Worm (Caenorhabditis elegans) whole organism, L1 larva: ENCODE results near the gene T19C3.6.
A peak's percentile ranks its signal among the peaks of the same experiment; 100 is the strongest.

Experiments
- C04F5.9 ChIP-seq: sonication (generic microtip); optimal IDR thresholded peaks from 2 replicates; lab custom pipeline; 2016; ENCODE audit warnings: missing genetic modification characterization, missing compliant biosample characterization
- F16B12.6 ChIP-seq: fragments of 150-350 bp; optimal IDR thresholded peaks from 2 replicates; lab custom pipeline; 2014; ENCODE audit warnings: missing biosample characterization, missing genetic modification characterization
- aha-1 ChIP-seq: fragments of 150-350 bp; optimal IDR thresholded peaks from 2 replicates; lab custom pipeline; 2014; ENCODE audit warnings: missing biosample characterization, missing genetic modification characterization
- aly-2 ChIP-seq: fragments of 150-350 bp; optimal IDR thresholded peaks from 2 replicates; lab custom pipeline; 2014; ENCODE audit warnings: missing biosample characterization, missing genetic modification characterization
- blmp-1 ChIP-seq: fragments of 150-350 bp; optimal IDR thresholded peaks from 2 replicates; lab custom pipeline; 2014; ENCODE audit warnings: missing biosample characterization, missing genetic modification characterization
- ceh-82 ChIP-seq, 3 experiments: fragments of 150-350 bp in 1 of 3; sonication (generic microtip) in 2 of 3; optimal IDR thresholded peaks; 2 replicates each; lab custom pipeline; 2014 to 2017; ENCODE audit warnings: missing biosample characterization in 3 of 3, missing genetic modification characterization in 3 of 3
- ceh-88 ChIP-seq: fragments of 200-800 bp; sonication (Bioruptor generic); IDR thresholded peaks from 2 replicates; pipeline ENCODE4 v1.3.6; 2022; ENCODE audit warnings: missing genetic modification characterization, missing compliant biosample characterization
- dpl-1 ChIP-seq, 3 experiments: fragments of 150-350 bp in 2 of 3; sonication (generic microtip) in 1 of 3; optimal IDR thresholded peaks; 2 replicates each; lab custom pipeline; 2014 to 2017; ENCODE audit warnings: missing biosample characterization in 3 of 3, missing genetic modification characterization in 3 of 3, missing genetic modification reagents in 3 of 3
- efl-1 ChIP-seq, 4 experiments: fragments of 150-350 bp; optimal IDR thresholded peaks in 3 of 4; peaks in 1 of 4; 1 replicate in 1 of 4; 2 replicates in 3 of 4; lab custom pipeline; 2014; ENCODE audit warnings: missing biosample characterization in 2 of 4, missing genetic modification characterization in 2 of 4, missing genetic modification reagents in 2 of 4
- elt-2 ChIP-seq: sonication (generic microtip); optimal IDR thresholded peaks from 2 replicates; lab custom pipeline; 2016; ENCODE audit warnings: missing genetic modification characterization, mild to moderate bottlenecking, inconsistent platforms, missing compliant biosample characterization, missing genetic modification reagents
- elt-3 ChIP-seq, 6 experiments: fragments of 150-350 bp in 1 of 6; sonication (generic microtip); optimal IDR thresholded peaks; 2 replicates each; lab custom pipeline; 2017 to 2018; ENCODE audit warnings: missing biosample characterization in 6 of 6, missing genetic modification characterization in 6 of 6, inconsistent platforms in 1 of 6
- ets-5 ChIP-seq: fragments of 200-800 bp; sonication (Bioruptor generic); IDR thresholded peaks from 2 replicates; pipeline ENCODE4 v1.3.6; 2022; ENCODE audit warnings: missing genetic modification characterization, missing compliant biosample characterization
- fkh-10 ChIP-seq: sonication (generic microtip); optimal IDR thresholded peaks from 2 replicates; lab custom pipeline; 2017; ENCODE audit warnings: missing biosample characterization, missing genetic modification reagents, missing genetic modification characterization
- hlh-4 ChIP-seq: sonication (generic microtip); optimal IDR thresholded peaks from 2 replicates; lab custom pipeline; 2016; ENCODE audit warnings: mild to moderate bottlenecking, missing genetic modification characterization, missing compliant biosample characterization
- irx-1 ChIP-seq: sonication (generic microtip); optimal IDR thresholded peaks from 2 replicates; lab custom pipeline; 2016; ENCODE audit warnings: missing genetic modification characterization, missing compliant biosample characterization
- isw-1 ChIP-seq: fragments of 200-800 bp; sonication (Bioruptor generic); IDR thresholded peaks from 2 replicates; pipeline ENCODE4 v1.3.6; 2022; ENCODE audit warnings: missing genetic modification characterization, missing compliant biosample characterization
- jun-1 ChIP-seq: fragments of 150-350 bp; optimal IDR thresholded peaks from 2 replicates; lab custom pipeline; 2014; ENCODE audit warnings: missing biosample characterization, missing genetic modification reagents, missing genetic modification characterization
- lin-14 ChIP-seq: fragments of 200-800 bp; sonication (Bioruptor generic); optimal IDR thresholded peaks from 2 replicates; lab custom pipeline; 2018; ENCODE audit warnings: mild to moderate bottlenecking, missing genetic modification characterization, moderate library complexity, missing compliant biosample characterization
- lin-35 ChIP-seq, 2 experiments: fragments of 150-350 bp; optimal IDR thresholded peaks; 2 replicates each; lab custom pipeline; 2014; ENCODE audit warnings: missing biosample characterization in 2 of 2, missing genetic modification characterization in 2 of 2, missing genetic modification reagents in 2 of 2
- lin-39 ChIP-seq: fragments of 150-350 bp; optimal IDR thresholded peaks from 2 replicates; lab custom pipeline; 2014; ENCODE audit warnings: missing biosample characterization, missing genetic modification reagents, missing genetic modification characterization
- mdl-1 ChIP-seq, 2 experiments: fragments of 150-350 bp; optimal IDR thresholded peaks; 2 replicates each; lab custom pipeline; 2014 to 2017; ENCODE audit warnings: missing biosample characterization in 2 of 2, missing genetic modification characterization in 2 of 2, inconsistent platforms in 1 of 2
- mep-1 ChIP-seq: fragments of 150-350 bp; optimal IDR thresholded peaks from 2 replicates; lab custom pipeline; 2014; ENCODE audit warnings: missing biosample characterization, missing genetic modification characterization
- nhr-12 ChIP-seq: sonication (generic microtip); optimal IDR thresholded peaks from 2 replicates; lab custom pipeline; 2017; ENCODE audit warnings: missing biosample characterization, missing genetic modification characterization
- nhr-19 ChIP-seq: fragments of 200-800 bp; sonication (Bioruptor generic); conservative IDR thresholded peaks from 2 replicates; pipeline ENCODE4 v1.3.6; 2022; ENCODE audit warnings: missing genetic modification characterization, missing compliant biosample characterization
- nhr-20 ChIP-seq: sonication (generic microtip); optimal IDR thresholded peaks from 2 replicates; lab custom pipeline; 2016; ENCODE audit warnings: mild to moderate bottlenecking, missing genetic modification characterization, missing compliant biosample characterization
- nhr-237 ChIP-seq: fragments of 150-350 bp; optimal IDR thresholded peaks from 2 replicates; lab custom pipeline; 2014; ENCODE audit warnings: missing biosample characterization, missing genetic modification characterization
- nhr-71 ChIP-seq: sonication (generic microtip); optimal IDR thresholded peaks from 2 replicates; lab custom pipeline; 2016; ENCODE audit warnings: mild to moderate bottlenecking, missing genetic modification characterization, moderate library complexity, missing compliant biosample characterization
- nhr-85 ChIP-seq: sonication (generic microtip); peaks from one replicate; lab custom pipeline; 2016; ENCODE audit warnings: missing genetic modification characterization, inconsistent platforms, missing compliant biosample characterization
- nhr-90 ChIP-seq: sonication (generic microtip); optimal IDR thresholded peaks from 2 replicates; lab custom pipeline; 2016; ENCODE audit warnings: mild to moderate bottlenecking, missing genetic modification characterization, missing compliant biosample characterization; ENCODE audit not compliant: poor library complexity
- pax-3 ChIP-seq: fragments of 200-800 bp; sonication (Bioruptor generic); optimal IDR thresholded peaks from 2 replicates; lab custom pipeline; 2018; ENCODE audit warnings: mild to moderate bottlenecking, missing genetic modification characterization, moderate library complexity, missing compliant biosample characterization
- skn-1 ChIP-seq: fragments of 150-350 bp; optimal IDR thresholded peaks from 2 replicates; lab custom pipeline; 2014; ENCODE audit warnings: missing biosample characterization, missing genetic modification characterization
- snpc-4 ChIP-seq: fragments of 150-350 bp; optimal IDR thresholded peaks from 2 replicates; lab custom pipeline; 2014; ENCODE audit warnings: missing biosample characterization, missing genetic modification characterization
- snu-23 ChIP-seq: sonication (generic microtip); optimal IDR thresholded peaks from 2 replicates; lab custom pipeline; 2016; ENCODE audit warnings: missing genetic modification characterization, missing compliant biosample characterization
- sup-37 ChIP-seq: fragments of 200-800 bp; sonication (Bioruptor generic); optimal IDR thresholded peaks from 2 replicates; lab custom pipeline; 2018; ENCODE audit warnings: mild to moderate bottlenecking, missing genetic modification characterization, missing compliant biosample characterization
- swsn-7 ChIP-seq: sonication (generic microtip); optimal IDR thresholded peaks from 2 replicates; lab custom pipeline; 2016; ENCODE audit warnings: missing genetic modification characterization, missing compliant biosample characterization
- tbx-2 ChIP-seq: sonication (generic microtip); optimal IDR thresholded peaks from 2 replicates; lab custom pipeline; 2016; ENCODE audit warnings: missing genetic modification characterization, missing compliant biosample characterization
- unc-30 ChIP-seq: sonication (generic microtip); optimal IDR thresholded peaks from 2 replicates; lab custom pipeline; 2017; ENCODE audit warnings: missing biosample characterization, missing genetic modification characterization
- unc-98 ChIP-seq: fragments of 200-800 bp; sonication (Bioruptor generic); IDR thresholded peaks from 2 replicates; pipeline ENCODE4 v1.3.6; 2022; ENCODE audit warnings: missing genetic modification characterization, missing compliant biosample characterization
- xbp-1 ChIP-seq: sonication (generic microtip); optimal IDR thresholded peaks from 2 replicates; lab custom pipeline; 2016; ENCODE audit warnings: missing genetic modification characterization, missing compliant biosample characterization

Gene T19C3.6

DNA sequence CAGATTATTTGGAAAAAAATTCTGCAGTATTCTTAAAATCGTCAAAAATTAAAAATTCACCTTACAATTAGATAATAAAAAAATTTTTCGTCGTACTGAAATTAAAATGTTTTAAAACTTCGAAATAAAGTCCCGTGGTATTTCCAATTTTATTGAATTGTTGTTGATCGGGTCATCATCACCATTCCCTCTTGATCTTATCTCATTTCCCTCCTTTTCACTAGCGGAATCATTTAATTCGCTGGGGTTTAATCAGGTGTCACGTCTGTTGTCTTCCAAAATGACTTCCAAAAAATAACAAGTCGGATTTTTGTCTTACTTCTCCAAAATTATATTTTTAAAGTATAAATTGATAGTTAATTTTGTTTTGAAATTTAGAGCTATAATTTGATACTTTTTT, 25.3 kb upstream of the T19C3.6 start:
- TF ChIP-seq irx-1 (no peak), lin-14 (GFP tag; lab: Kevin White, UChicago) (peak; percentile 45), mep-1 (tag; lab: Kevin White, UChicago) (peak; percentile 15), tbx-2 (tag; lab: Kevin White, UChicago) (no peak), nhr-19 (GFP tag; lab: Robert Waterston, UW) (no peak), fkh-10 (no peak), snu-23 (GFP tag; lab: Kevin White, UChicago) (peak; percentile 9), elt-3 (tag; optimal IDR thresholded peaks at IDR 0.05; lab: Kevin White, UChicago) (peak in 1 of 6 experiments; percentile 60), nhr-20 (tag; lab: Kevin White, UChicago) (peak; percentile 4), unc-98 (GFP tag; lab: Robert Waterston, UW) (no peak), blmp-1 (peak; percentile 85), nhr-85 (tag; lab: Kevin White, UChicago) (peak; percentile 77)

DNA sequence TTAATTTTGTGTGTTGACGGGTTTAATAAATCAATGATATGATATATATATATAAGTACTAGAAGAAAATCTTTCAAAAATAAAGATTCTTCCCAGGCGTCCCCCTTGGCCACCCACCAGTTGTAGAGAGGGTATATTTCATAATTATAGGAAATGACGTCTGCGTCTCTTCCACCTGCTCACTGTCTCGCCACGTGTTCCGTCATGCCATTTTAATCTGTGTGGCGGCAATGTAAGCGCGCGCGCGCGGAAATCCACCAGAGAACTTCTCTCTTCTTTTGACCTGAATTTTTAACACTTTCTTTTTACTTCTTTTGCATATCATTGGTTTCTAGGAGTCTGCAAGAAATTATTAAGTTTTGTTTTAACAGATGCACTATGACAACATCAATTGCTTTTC, 23.0 kb upstream of the T19C3.6 start:
- TF ChIP-seq efl-1 (optimal IDR thresholded peaks at IDR 0.05; lab: Kevin White, UChicago) (no peak), efl-1 (GFP tag; optimal IDR thresholded peaks at IDR 0.05 in 1 of 2; lab: Kevin White, UChicago) (peak in 1 of 2 experiments; percentile 28), skn-1 (tag; lab: Kevin White, UChicago) (peak; percentile 21), ets-5 (GFP tag; lab: Robert Waterston, UW) (no peak), blmp-1 (peak; percentile 68), aly-2 (tag; lab: Kevin White, UChicago) (no peak)

DNA sequence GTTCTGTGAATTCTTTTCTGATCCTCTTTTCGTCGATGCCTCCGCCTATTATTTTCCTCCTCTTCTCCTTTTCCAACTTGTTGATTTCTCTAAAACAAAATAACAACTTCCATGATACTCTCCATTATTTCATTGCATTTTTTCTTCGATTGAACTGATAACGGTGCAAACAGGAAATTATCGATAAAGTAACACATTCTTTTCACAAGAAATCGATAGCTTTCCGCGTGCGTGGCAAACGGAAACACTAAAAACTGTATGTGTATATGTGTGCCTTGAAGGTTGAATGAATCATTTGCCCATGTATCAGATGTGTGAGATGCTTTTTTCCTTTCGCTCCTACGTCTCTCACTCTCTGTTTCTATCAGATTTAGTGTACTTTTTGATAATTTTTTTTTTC, 20.3 kb upstream of the T19C3.6 start:
- TF ChIP-seq hlh-4 (tag; lab: Kevin White, UChicago) (no peak), unc-98 (GFP tag; lab: Robert Waterston, UW) (no peak), elt-2 (tag; lab: Kevin White, UChicago) (peak; percentile 44), lin-14 (GFP tag; lab: Kevin White, UChicago) (peak; percentile 42), snpc-4 (tag; lab: Kevin White, UChicago) (no peak), nhr-85 (tag; lab: Kevin White, UChicago) (peak; percentile 43), nhr-90 (peak; percentile 2), efl-1 (optimal IDR thresholded peaks at IDR 0.05; lab: Kevin White, UChicago) (no peak), efl-1 (GFP tag; optimal IDR thresholded peaks at IDR 0.05 in 1 of 2; lab: Kevin White, UChicago) (peak in 1 of 2 experiments; percentile 3), lin-35 (GFP tag; optimal IDR thresholded peaks at IDR 0.05; lab: Kevin White, UChicago) (peak in 1 of 2 experiments; percentile 15)

DNA sequence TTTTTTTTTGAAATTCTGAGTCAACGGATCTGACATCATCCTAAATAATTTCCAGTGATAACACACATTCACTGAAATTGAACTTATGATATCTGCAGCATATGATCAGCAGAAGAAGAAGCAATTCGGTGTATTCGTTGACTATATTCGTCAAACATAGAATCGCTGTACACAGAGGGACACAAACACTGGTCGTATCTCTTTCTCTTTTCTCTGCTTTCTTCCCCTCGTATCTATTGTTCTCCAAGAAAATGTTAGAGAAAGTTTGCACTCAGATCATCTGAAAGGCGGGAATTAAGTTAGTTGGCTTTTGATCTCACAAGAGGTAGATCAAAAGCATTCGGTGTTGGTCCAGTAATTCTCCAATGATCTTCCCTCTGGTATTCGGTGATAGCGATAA, 19.2 kb upstream of the T19C3.6 start:
- no peak for TF ChIP-seq swsn-7
- no peak for TF ChIP-seq tbx-2 (tag; lab: Kevin White, UChicago)
- peak; percentile 92 for TF ChIP-seq blmp-1
- peak; percentile 46 for TF ChIP-seq nhr-85 (tag; lab: Kevin White, UChicago)
- no peak for TF ChIP-seq F16B12.6 (tag; lab: Kevin White, UChicago)
- TF ChIP-seq snu-23 (GFP tag; lab: Kevin White, UChicago) = no peak

DNA sequence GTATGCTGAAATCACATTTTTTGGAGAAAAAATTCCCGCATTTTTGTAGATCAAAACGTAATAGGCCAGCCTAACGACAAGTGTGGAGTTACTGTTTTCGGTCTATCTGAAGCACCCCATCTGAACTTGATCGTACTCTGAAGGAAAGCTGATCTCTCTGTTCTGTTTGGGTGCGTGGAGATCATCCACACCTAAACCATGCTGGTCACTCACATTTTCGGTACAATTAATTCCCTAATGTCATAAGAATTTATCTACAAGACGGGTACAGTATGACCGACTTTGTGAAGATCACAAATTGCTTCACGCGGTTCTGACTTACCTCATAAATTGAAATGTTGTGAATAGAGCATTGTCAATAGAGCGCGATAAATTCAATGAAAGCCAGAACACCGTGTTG, 18.6 kb upstream of the T19C3.6 start:
- TF ChIP-seq nhr-237 (tag; lab: Kevin White, UChicago) = no peak
- TF ChIP-seq elt-2 (tag; lab: Kevin White, UChicago) = no peak
- no peak for TF ChIP-seq lin-39 (tag; lab: Kevin White, UChicago)
- no peak for TF ChIP-seq isw-1
- TF ChIP-seq C04F5.9 (tag; lab: Kevin White, UChicago) = no peak
- TF ChIP-seq elt-3 (tag; optimal IDR thresholded peaks at IDR 0.05; lab: Kevin White, UChicago) = peak in 1 of 6 experiments; percentile 11
- peak; percentile 60 for TF ChIP-seq blmp-1

DNA sequence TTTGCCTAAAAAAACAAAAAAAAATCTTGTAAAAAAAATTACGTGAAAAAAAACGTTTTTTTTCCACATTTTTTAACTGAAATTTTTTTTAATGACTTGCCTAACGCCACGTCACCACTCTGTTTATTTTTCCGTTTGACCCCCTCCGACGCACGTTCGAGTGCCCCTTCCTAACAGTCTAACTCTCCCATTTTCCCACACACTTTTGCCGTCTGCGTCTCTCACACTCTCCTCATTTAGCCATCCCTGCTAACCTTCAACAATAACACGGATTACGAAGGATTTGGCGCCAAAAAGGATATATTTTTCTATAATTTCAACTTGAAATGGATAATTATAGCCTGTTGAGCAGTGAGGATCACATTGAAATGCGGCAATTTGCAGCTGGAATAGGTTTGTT, 15.9 kb upstream of the T19C3.6 start:
- peak; percentile 45 for TF ChIP-seq nhr-71
- TF ChIP-seq ceh-88 (GFP tag; lab: Robert Waterston, UW) = no peak
- TF ChIP-seq lin-14 (GFP tag; lab: Kevin White, UChicago) = peak; percentile 64
- no peak for TF ChIP-seq aha-1 (tag; lab: Kevin White, UChicago)
- TF ChIP-seq nhr-12 (tag; lab: Kevin White, UChicago) = no peak
- TF ChIP-seq efl-1 (optimal IDR thresholded peaks at IDR 0.05; lab: Kevin White, UChicago) = peak; percentile 1 to 62
- TF ChIP-seq efl-1 (GFP tag; optimal IDR thresholded peaks at IDR 0.05 in 1 of 2; lab: Kevin White, UChicago) = no peak
- TF ChIP-seq ceh-82 (tag; optimal IDR thresholded peaks at IDR 0.05; lab: Kevin White, UChicago) = peak in 1 of 3 experiments; percentile 25
- no peak for TF ChIP-seq sup-37 (GFP tag; lab: Kevin White, UChicago)
- TF ChIP-seq xbp-1 (tag; lab: Kevin White, UChicago) = peak; percentile 81
- TF ChIP-seq unc-98 (GFP tag; lab: Robert Waterston, UW) = no peak
- TF ChIP-seq jun-1 = no peak
- TF ChIP-seq unc-30 (tag; lab: Kevin White, UChicago) = no peak
- peak in 1 of 2 experiments; percentile 37 for TF ChIP-seq mdl-1 (tag; optimal IDR thresholded peaks at IDR 0.05; lab: Kevin White, UChicago)
- TF ChIP-seq pax-3 (tag; lab: Kevin White, UChicago) = no peak
- no peak for TF ChIP-seq lin-35 (GFP tag; optimal IDR thresholded peaks at IDR 0.05; lab: Kevin White, UChicago)
- TF ChIP-seq tbx-2 (tag; lab: Kevin White, UChicago) = peak; percentile 7
- TF ChIP-seq dpl-1 (GFP tag; optimal IDR thresholded peaks at IDR 0.05; lab: Kevin White, UChicago) = peak in 1 of 3 experiments; percentile 7
- TF ChIP-seq swsn-7 = peak; percentile 26
- TF ChIP-seq blmp-1 = peak; percentile 14
- peak; percentile 46 for TF ChIP-seq snu-23 (GFP tag; lab: Kevin White, UChicago)
- TF ChIP-seq, all 84 proteins: peak for 11
